Worm (Caenorhabditis elegans): ENCODE data around the gene srt-73.

srt-73 gene

DNA sequence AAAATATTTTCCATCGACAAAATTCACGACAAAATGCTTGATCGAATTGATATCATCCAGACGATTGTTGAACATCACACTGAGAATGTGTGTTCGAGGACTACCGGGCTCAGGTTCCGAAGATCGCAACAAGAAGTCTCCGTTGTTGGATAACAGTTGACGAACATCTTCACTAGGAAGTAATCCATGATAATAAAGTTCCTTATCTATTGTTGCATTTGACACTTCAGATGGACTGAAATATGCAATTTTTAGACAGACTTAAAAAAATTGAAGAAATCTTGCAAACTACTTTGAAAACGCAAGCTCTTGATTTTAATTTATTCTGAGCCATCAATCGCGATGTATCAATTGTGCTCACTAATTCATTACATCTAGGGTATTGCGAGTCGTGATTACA lies 1.9 kb upstream of the srt-73 start:
- TF ChIP-seq ztf-11 (tag; optimal IDR thresholded peaks at IDR 0.05): no peak

DNA sequence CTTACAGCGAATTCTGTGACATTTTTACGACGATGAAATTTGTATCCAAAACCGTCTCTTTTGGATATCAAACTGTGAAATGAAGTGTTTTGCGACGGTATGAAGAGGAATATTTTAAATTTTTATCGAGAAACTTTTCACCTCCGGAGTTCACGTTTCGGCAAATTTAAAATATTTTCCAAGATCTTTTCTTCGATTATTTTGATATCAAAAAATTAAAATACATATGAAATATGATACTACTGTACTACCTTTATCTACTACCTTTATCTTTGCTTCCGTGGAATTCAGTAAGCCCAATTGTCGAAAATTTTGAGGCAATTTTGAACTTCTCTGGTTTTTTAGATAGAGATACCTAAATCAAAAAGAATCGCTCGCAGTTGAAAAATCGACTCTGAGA lies 1.3 kb upstream of the srt-73 start, which contains the start of gene kin-26:
Gene kin-26 (minus strand): TSS at position 101 of the 400 bp plus-strand sequence.
- no peak for TF ChIP-seq ceh-43 (GFP tag; optimal IDR thresholded peaks at IDR 0.05)
- no peak for TF ChIP-seq nhr-76 (tag; optimal IDR thresholded peaks at IDR 0.05)

DNA sequence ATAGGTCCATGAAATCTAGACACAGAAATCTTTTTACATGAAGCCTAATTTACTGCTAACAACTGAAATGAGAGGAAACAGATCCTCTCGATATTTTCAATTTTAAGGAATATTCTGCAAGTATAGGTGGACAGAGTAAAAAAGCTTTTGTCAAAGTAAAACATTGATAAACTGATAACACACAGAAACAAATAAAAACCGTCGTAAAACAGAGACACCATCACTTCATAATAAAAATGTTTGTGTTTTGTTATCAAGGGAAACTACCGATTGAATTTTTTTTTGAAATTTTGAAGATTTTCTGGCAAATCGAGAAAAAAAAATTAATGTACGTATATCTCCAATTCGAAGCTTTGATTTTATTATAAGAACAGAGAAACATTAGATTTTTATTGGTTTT lies 2.0 kb downstream of the srt-73 start:
- no peak for TF ChIP-seq mab-5 (tag; optimal IDR thresholded peaks at IDR 0.05)
- no peak for TF ChIP-seq nhr-76 (tag; optimal IDR thresholded peaks at IDR 0.05)
- TF ChIP-seq blmp-1 (tag; optimal IDR thresholded peaks at IDR 0.05): no peak
- TF ChIP-seq ces-1 (GFP tag; optimal IDR thresholded peaks at IDR 0.05): no peak
- no peak for TF ChIP-seq sem-2 (GFP tag; optimal IDR thresholded peaks at IDR 0.05)
- no peak for TF ChIP-seq ham-2 (GFP tag; optimal IDR thresholded peaks at IDR 0.05)
- no peak for TF ChIP-seq lin-32 (GFP tag; optimal IDR thresholded peaks at IDR 0.05)
- no peak for TF ChIP-seq nhr-2 (tag; optimal IDR thresholded peaks at IDR 0.05)
- no peak for TF ChIP-seq mep-1 (tag; optimal IDR thresholded peaks at IDR 0.05)
- no peak for TF ChIP-seq M03D4.4 (tag; optimal IDR thresholded peaks at IDR 0.05)
- no peak for TF ChIP-seq lin-13 (tag; optimal IDR thresholded peaks at IDR 0.05)
- TF ChIP-seq nhr-12 (tag; optimal IDR thresholded peaks at IDR 0.05): no peak
- TF ChIP-seq ceh-83 (GFP tag; optimal IDR thresholded peaks at IDR 0.05): no peak
- TF ChIP-seq nhr-237 (tag; optimal IDR thresholded peaks at IDR 0.05): no peak
- TF ChIP-seq sptf-1 (tag; optimal IDR thresholded peaks at IDR 0.05): no peak
- no peak for TF ChIP-seq nhr-28 (tag; optimal IDR thresholded peaks at IDR 0.05)
- TF ChIP-seq cnd-1 (tag; optimal IDR thresholded peaks at IDR 0.05): no peak

DNA sequence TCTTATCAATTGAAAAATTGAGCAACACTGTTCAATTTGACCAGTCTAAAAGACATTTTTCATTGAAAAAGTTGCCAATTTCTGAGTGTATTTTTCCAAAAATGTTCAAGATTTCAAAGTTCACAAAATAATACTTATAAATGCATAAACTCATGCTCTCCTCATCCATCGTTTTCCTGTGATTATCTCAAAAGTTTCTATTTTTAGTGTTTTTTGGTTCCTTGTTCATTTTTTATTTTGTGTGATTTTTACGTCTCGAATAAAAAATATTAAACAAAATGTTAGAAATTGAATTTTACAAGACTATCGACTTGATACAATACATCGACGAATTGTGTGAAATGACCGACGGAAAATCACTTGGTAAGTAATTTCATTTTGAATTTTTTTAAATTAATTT lies 2.6 kb downstream of the srt-73 start, which contains the start of gene atic-1:
Gene atic-1 (plus strand): TSS at position 301 of the 400 bp plus-strand sequence.
- TF ChIP-seq sem-2 (GFP tag; optimal IDR thresholded peaks at IDR 0.05) (no peak), ham-2 (GFP tag; optimal IDR thresholded peaks at IDR 0.05) (no peak), nhr-76 (tag; optimal IDR thresholded peaks at IDR 0.05) (no peak), mls-2 (tag; optimal IDR thresholded peaks at IDR 0.05) (no peak), M03D4.4 (tag; optimal IDR thresholded peaks at IDR 0.05) (no peak), lsy-2 (tag; optimal IDR thresholded peaks at IDR 0.05) (no peak), tbx-8 (GFP tag; optimal IDR thresholded peaks at IDR 0.05) (no peak), nhr-237 (tag; optimal IDR thresholded peaks at IDR 0.05) (no peak), pha-4 (tag; optimal IDR thresholded peaks at IDR 0.05) (no peak), bed-3 (GFP tag; optimal IDR thresholded peaks at IDR 0.05) (no peak), unc-39 (tag; optimal IDR thresholded peaks at IDR 0.05) (no peak), lin-32 (GFP tag; optimal IDR thresholded peaks at IDR 0.05) (no peak), elt-1 (tag; optimal IDR thresholded peaks at IDR 0.05; ENCODE audit: borderline replicate concordance, insufficient read depth) (no peak), unc-120 (tag; optimal IDR thresholded peaks at IDR 0.05; ENCODE audit: poor library complexity, severe bottlenecking) (no peak), nhr-12 (tag; optimal IDR thresholded peaks at IDR 0.05) (no peak), zip-8 (tag; optimal IDR thresholded peaks at IDR 0.05) (no peak), unc-62 (GFP tag; optimal IDR thresholded peaks at IDR 0.05) (no peak), hlh-1 (tag; optimal IDR thresholded peaks at IDR 0.05) (no peak)

DNA sequence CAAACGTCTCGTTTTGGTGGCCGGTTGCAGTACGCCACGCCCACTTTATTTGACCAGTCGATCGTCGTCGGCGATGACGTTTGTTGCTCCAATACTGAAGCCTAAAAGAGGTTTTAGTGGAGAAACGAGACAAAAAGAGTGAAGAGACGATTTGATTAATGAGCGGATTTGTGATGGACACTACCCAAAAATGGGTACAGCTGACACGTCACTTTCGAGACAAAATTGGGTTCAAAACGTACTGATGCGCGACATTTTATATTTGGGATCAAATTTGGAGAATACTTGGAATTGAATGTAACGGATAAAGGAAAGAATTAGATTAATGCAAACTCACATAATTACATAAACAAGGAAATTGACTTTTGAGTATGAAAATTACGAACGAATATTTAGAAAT lies 18.3 kb downstream of the srt-73 start, which contains the start of gene ilys-4:
Gene ilys-4 (minus strand): TSS at position 101 of the 400 bp plus-strand sequence.
- TF ChIP-seq lin-13 (tag; optimal IDR thresholded peaks at IDR 0.05): no peak

DNA sequence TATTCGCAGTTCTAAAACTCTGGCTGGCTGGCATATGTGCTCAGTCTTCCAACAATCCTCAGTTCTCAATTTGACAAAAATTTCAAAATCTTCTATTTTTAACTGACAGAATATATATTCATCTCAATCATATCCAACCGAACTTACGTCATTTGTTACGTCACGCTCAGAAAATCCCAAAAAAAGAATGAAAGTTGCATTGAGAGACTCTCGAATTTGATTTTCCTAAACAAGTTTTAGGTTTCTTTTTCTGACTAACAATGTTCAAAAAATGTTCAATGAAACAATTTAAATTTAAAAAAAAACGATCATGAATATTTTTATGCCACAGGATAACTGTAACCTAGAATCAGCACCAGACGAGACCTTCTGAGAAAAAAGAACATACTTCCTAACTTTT lies 18.8 kb downstream of the srt-73 start:
- peak; percentile 96 for TF ChIP-seq zip-8 (tag; optimal IDR thresholded peaks at IDR 0.05)
- TF ChIP-seq drap-1 (GFP tag; optimal IDR thresholded peaks at IDR 0.05): no peak
